Fruit fly (Drosophila melanogaster) whole organism, embryonic: ENCODE data around the gene Vm34Ca.

Experiments
- Atf-2 ChIP-seq: fragments of 200-800 bp; sonication (Bioruptor generic); optimal IDR thresholded peaks from 2 replicates; lab custom pipeline; 2016; ENCODE audit warnings: missing biosample characterization, missing genetic modification characterization
- Awh ChIP-seq: fragments of 200-800 bp; sonication (Bioruptor generic); IDR thresholded peaks from 2 replicates; pipeline ENCODE4, ENCODE4 v1.3.6; 2022; ENCODE audit warnings: missing biosample characterization, missing genetic modification characterization
- Bgb ChIP-seq: fragments of 200-800 bp; sonication (Bioruptor generic); IDR thresholded peaks from 2 replicates; pipeline ENCODE4 v1.3.6; 2022; ENCODE audit warnings: missing biosample characterization, missing genetic modification characterization; ENCODE audit not compliant: partially characterized antibody
- CG10366 ChIP-seq: fragments of 200-800 bp; sonication (Bioruptor generic); IDR thresholded peaks from 2 replicates; pipeline ENCODE4 v1.3.6; 2022; ENCODE audit warnings: missing biosample characterization, missing genetic modification characterization
- CG11696 ChIP-seq: fragments of 200-800 bp; sonication (Bioruptor generic); IDR thresholded peaks from 2 replicates; pipeline ENCODE4 v1.3.6; 2022; ENCODE audit warnings: missing biosample characterization, missing genetic modification characterization
- CG12155 ChIP-seq: fragments of 200-800 bp; sonication (Bioruptor generic); optimal IDR thresholded peaks from 3 replicates; lab custom pipeline; 2016; ENCODE audit warnings: missing biosample characterization, missing genetic modification characterization
- CG14441 ChIP-seq: fragments of 200-800 bp; sonication (Bioruptor generic); IDR thresholded peaks from 2 replicates; pipeline ENCODE4 v1.3.6; 2022; ENCODE audit warnings: missing biosample characterization, missing genetic modification characterization
- CG15514 ChIP-seq: fragments of 200-800 bp; sonication (Bioruptor generic); optimal IDR thresholded peaks from 3 replicates; lab custom pipeline; 2017; ENCODE audit warnings: missing biosample characterization, missing genetic modification characterization, mild to moderate bottlenecking, moderate library complexity, missing genetic modification reagents
- CG15696 ChIP-seq: fragments of 200-800 bp; sonication (Bioruptor generic); optimal IDR thresholded peaks from 2 replicates; lab custom pipeline; 2019; ENCODE audit warnings: missing biosample characterization, mild to moderate bottlenecking, missing genetic modification characterization, moderate library complexity
- CG17361 ChIP-seq: fragments of 200-800 bp; sonication (Bioruptor generic); IDR thresholded peaks from 3 replicates; pipeline ENCODE4 v1.3.6; 2022; ENCODE audit warnings: missing biosample characterization, missing genetic modification characterization
- CG31441 ChIP-seq: fragments of 200-800 bp; sonication (Bioruptor generic); IDR thresholded peaks from 2 replicates; pipeline ENCODE4 v1.3.6; 2022; ENCODE audit warnings: missing biosample characterization, missing genetic modification characterization
- CG3163 ChIP-seq: fragments of 200-800 bp; sonication (Bioruptor generic); optimal IDR thresholded peaks from 3 replicates; lab custom pipeline; 2016; ENCODE audit warnings: missing biosample characterization, missing genetic modification characterization
- CG34422 ChIP-seq: fragments of 200-800 bp; sonication (Bioruptor generic); IDR thresholded peaks from 3 replicates; pipeline ENCODE4 v1.3.6; 2022; ENCODE audit warnings: missing biosample characterization, missing genetic modification characterization
- CG4404 ChIP-seq: fragments of 200-800 bp; sonication (Bioruptor generic); IDR thresholded peaks from 2 replicates; pipeline ENCODE4 v1.3.6; 2022; ENCODE audit warnings: missing biosample characterization, missing genetic modification characterization
- CG4707 ChIP-seq: fragments of 200-800 bp; sonication (Bioruptor generic); optimal IDR thresholded peaks from 2 replicates; lab custom pipeline; 2018; ENCODE audit warnings: missing biosample characterization, mild to moderate bottlenecking, missing genetic modification characterization, moderate library complexity
- CG6175 ChIP-seq: fragments of 200-800 bp; sonication (Bioruptor generic); IDR thresholded peaks from 3 replicates; pipeline ENCODE4 v1.3.6; 2022; ENCODE audit warnings: missing biosample characterization, missing genetic modification characterization
- CG6272 ChIP-seq: fragments of 200-800 bp; sonication (Bioruptor generic); IDR thresholded peaks from 2 replicates; pipeline ENCODE4 v1.3.6; 2022; ENCODE audit warnings: missing biosample characterization, missing genetic modification characterization
- CG6683 ChIP-seq: fragments of 200-800 bp; sonication (Bioruptor generic); optimal IDR thresholded peaks from 2 replicates; lab custom pipeline; 2017; ENCODE audit warnings: missing biosample characterization, mild to moderate bottlenecking, missing genetic modification characterization, missing genetic modification reagents
- CG6765 ChIP-seq: fragments of 200-800 bp; sonication (Bioruptor generic); optimal IDR thresholded peaks from 3 replicates; lab custom pipeline; 2017; ENCODE audit warnings: missing biosample characterization, mild to moderate bottlenecking, missing genetic modification characterization
- CG8388 ChIP-seq: fragments of 200-800 bp; sonication (Bioruptor generic); optimal IDR thresholded peaks from 2 replicates; lab custom pipeline; 2019; ENCODE audit warnings: missing biosample characterization, mild to moderate bottlenecking, missing genetic modification characterization, moderate library complexity
- CG9727 ChIP-seq: fragments of 200-800 bp; sonication (Bioruptor generic); optimal IDR thresholded peaks from 3 replicates; lab custom pipeline; 2017; ENCODE audit warnings: missing biosample characterization, mild to moderate bottlenecking, missing genetic modification characterization
- CHES-1-like ChIP-seq: fragments of 200-800 bp; sonication (Bioruptor generic); optimal IDR thresholded peaks from 2 replicates; lab custom pipeline; 2016; ENCODE audit warnings: missing biosample characterization, missing genetic modification characterization
- Hmr ChIP-seq: fragments of 200-800 bp; sonication (Bioruptor generic); optimal IDR thresholded peaks from 3 replicates; lab custom pipeline; 2017; ENCODE audit warnings: mild to moderate bottlenecking, missing biosample characterization, missing genetic modification reagents, missing genetic modification characterization
- Hr78 ChIP-seq, 2 experiments: fragments of 200-800 bp in 1 of 2; fragments of >200 bp in 1 of 2; sonication (Bioruptor generic) in 1 of 2; optimal IDR thresholded peaks; 2 replicates each; lab custom pipeline; 2017 to 2019; ENCODE audit warnings: missing biosample characterization in 2 of 2, missing genetic modification characterization in 2 of 2, mild to moderate bottlenecking in 1 of 2, moderate library complexity in 1 of 2
- Lpt ChIP-seq: fragments of >200 bp; optimal IDR thresholded peaks from 2 replicates; lab custom pipeline; 2018; ENCODE audit warnings: missing biosample characterization, missing genetic modification characterization
- MTF-1 ChIP-seq: fragments of 200-800 bp; sonication (Bioruptor generic); optimal IDR thresholded peaks from 2 replicates; lab custom pipeline; 2018; ENCODE audit warnings: missing biosample characterization, mild to moderate bottlenecking, missing genetic modification characterization, borderline replicate concordance
- Oaz ChIP-seq: fragments of 200-800 bp; sonication (Bioruptor generic); IDR thresholded peaks from 2 replicates; pipeline ENCODE4 v1.3.6; 2022; ENCODE audit warnings: missing biosample characterization, missing genetic modification characterization
- Optix ChIP-seq: fragments of 200-800 bp; sonication (Bioruptor generic); IDR thresholded peaks from 3 replicates; pipeline ENCODE4 v1.3.6; 2022; ENCODE audit warnings: missing biosample characterization, missing genetic modification characterization
- Stat92E ChIP-seq, 3 experiments: fragments of >200 bp in 2 of 3; fragments of 200-800 bp in 1 of 3; sonication (Bioruptor generic) in 1 of 3; optimal IDR thresholded peaks; 2 replicates each; lab custom pipeline; 2017 to 2019; ENCODE audit warnings: missing biosample characterization in 3 of 3, missing genetic modification characterization in 3 of 3, mild to moderate bottlenecking in 1 of 3, moderate library complexity in 1 of 3
- Vsx1 ChIP-seq: fragments of 200-800 bp; sonication (Bioruptor generic); optimal IDR thresholded peaks from 2 replicates; lab custom pipeline; 2017; ENCODE audit warnings: missing biosample characterization, mild to moderate bottlenecking, missing genetic modification characterization, missing genetic modification reagents
- bowl ChIP-seq: fragments of 200-800 bp; sonication (Bioruptor generic); IDR thresholded peaks from 2 replicates; pipeline ENCODE4 v1.3.6; 2022; ENCODE audit warnings: missing biosample characterization, missing genetic modification characterization
- br ChIP-seq: fragments of >200 bp; optimal IDR thresholded peaks from 2 replicates; lab custom pipeline; 2017
- cad ChIP-seq: fragments of >200 bp; optimal IDR thresholded peaks from 2 replicates; lab custom pipeline; 2017; ENCODE audit warnings: missing biosample characterization, missing genetic modification characterization
- danr ChIP-seq: fragments of 200-800 bp; sonication (Bioruptor generic); IDR thresholded peaks from 2 replicates; pipeline ENCODE4 v1.3.6; 2022; ENCODE audit warnings: missing biosample characterization, missing genetic modification characterization
- dmrt99B ChIP-seq: fragments of 200-800 bp; sonication (Bioruptor generic); optimal IDR thresholded peaks from 2 replicates; lab custom pipeline; 2018; ENCODE audit warnings: missing biosample characterization, mild to moderate bottlenecking, missing genetic modification characterization, moderate library complexity
- esg ChIP-seq: fragments of 200-800 bp; sonication (Bioruptor generic); conservative IDR thresholded peaks from 2 replicates; pipeline ENCODE4 v1.3.6; 2022; ENCODE audit warnings: missing biosample characterization, missing genetic modification characterization
- fd64A ChIP-seq: fragments of 200-800 bp; sonication (Bioruptor generic); optimal IDR thresholded peaks from 3 replicates; lab custom pipeline; 2018; ENCODE audit warnings: missing biosample characterization, mild to moderate bottlenecking, missing genetic modification characterization
- ind ChIP-seq: fragments of 200-800 bp; sonication (Bioruptor generic); optimal IDR thresholded peaks from 3 replicates; lab custom pipeline; 2016; ENCODE audit warnings: missing biosample characterization, missing genetic modification characterization
- jing ChIP-seq: fragments of 200-800 bp; sonication (Bioruptor generic); optimal IDR thresholded peaks from 2 replicates; lab custom pipeline; 2018; ENCODE audit warnings: missing biosample characterization, mild to moderate bottlenecking, missing genetic modification characterization
- oc ChIP-seq: fragments of 200-800 bp; sonication (Bioruptor generic); optimal IDR thresholded peaks from 2 replicates; lab custom pipeline; 2018; ENCODE audit warnings: missing biosample characterization, mild to moderate bottlenecking, missing genetic modification characterization, moderate library complexity
- pita ChIP-seq: fragments of 200-800 bp; sonication (Bioruptor generic); optimal IDR thresholded peaks from 2 replicates; lab custom pipeline; 2017; ENCODE audit warnings: missing biosample characterization, mild to moderate bottlenecking, missing genetic modification characterization
- pnt ChIP-seq: fragments of 200-800 bp; sonication (Bioruptor generic); optimal IDR thresholded peaks from 3 replicates; lab custom pipeline; 2016; ENCODE audit warnings: missing biosample characterization, missing genetic modification characterization
- pros ChIP-seq: fragments of 200-800 bp; sonication (Bioruptor generic); optimal IDR thresholded peaks from 3 replicates; lab custom pipeline; 2019; ENCODE audit warnings: missing biosample characterization, mild to moderate bottlenecking, missing genetic modification characterization, moderate library complexity
- salm ChIP-seq: fragments of 200-800 bp; sonication (Bioruptor generic); optimal IDR thresholded peaks from 2 replicates; lab custom pipeline; 2018; ENCODE audit warnings: missing biosample characterization, mild to moderate bottlenecking, missing genetic modification characterization
- scrt ChIP-seq: fragments of 200-800 bp; sonication (Bioruptor generic); optimal IDR thresholded peaks from 2 replicates; lab custom pipeline; 2018; ENCODE audit warnings: missing biosample characterization, mild to moderate bottlenecking, missing genetic modification characterization, moderate library complexity
- slp2 ChIP-seq: fragments of 200-800 bp; sonication (Bioruptor generic); optimal IDR thresholded peaks from 2 replicates; lab custom pipeline; 2016; ENCODE audit warnings: missing biosample characterization, missing genetic modification characterization
- sqz ChIP-seq: fragments of 200-800 bp; sonication (Bioruptor generic); optimal IDR thresholded peaks from 3 replicates; lab custom pipeline; 2018; ENCODE audit warnings: missing biosample characterization, mild to moderate bottlenecking, missing genetic modification characterization
- tna ChIP-seq: fragments of 200-800 bp; sonication (Bioruptor generic); IDR thresholded peaks from 2 replicates; pipeline ENCODE4 v1.3.6; 2022; ENCODE audit warnings: missing biosample characterization, missing genetic modification characterization; ENCODE audit not compliant: partially characterized antibody
- zen ChIP-seq: fragments of 200-800 bp; sonication (Bioruptor generic); optimal IDR thresholded peaks from 3 replicates; lab custom pipeline; 2018; ENCODE audit warnings: missing biosample characterization, mild to moderate bottlenecking, missing genetic modification characterization, moderate library complexity
- zfh1 ChIP-seq: fragments of 200-800 bp; sonication (Bioruptor generic); IDR thresholded peaks from 3 replicates; pipeline ENCODE4 v1.3.6; 2022; ENCODE audit warnings: missing biosample characterization, missing genetic modification characterization

Gene Vm34Ca

DNA sequence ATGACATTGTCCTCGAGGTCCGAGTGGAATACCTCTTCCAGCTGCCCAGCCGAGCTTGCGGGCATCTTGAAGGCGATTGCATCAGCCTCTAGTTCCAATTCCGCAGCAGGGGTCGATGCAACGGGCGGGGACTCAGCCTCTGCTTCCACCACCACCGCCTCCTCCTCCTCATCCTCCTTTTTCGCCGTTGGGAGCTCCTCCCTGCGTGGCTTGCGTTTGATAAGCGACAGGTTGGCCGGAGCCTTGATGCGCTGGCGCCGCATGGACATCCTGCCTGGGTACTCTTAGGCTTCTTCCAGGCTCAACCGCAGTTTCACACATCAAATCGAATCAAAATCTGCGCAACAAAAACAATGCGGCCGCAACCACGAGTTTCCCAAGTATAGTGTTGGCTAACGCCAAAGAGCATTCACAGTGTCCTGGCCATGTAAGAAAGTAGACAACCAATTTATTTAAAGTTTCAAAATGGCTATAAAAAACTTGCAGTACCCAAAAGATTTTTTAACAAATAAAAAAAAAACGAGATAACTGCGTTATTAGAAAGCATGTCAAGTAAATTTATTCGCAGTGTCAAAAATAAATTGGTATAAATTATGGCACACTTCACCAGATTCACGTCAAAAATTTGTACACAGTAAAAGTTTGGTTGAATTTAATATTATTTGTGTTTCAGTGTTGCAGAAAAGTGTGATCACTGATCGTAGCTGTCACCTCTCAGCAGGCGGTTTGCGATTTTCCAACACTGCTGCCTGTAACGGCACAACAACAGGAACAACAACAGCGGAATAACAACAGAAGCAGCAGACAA lies 37.8 kb downstream of the Vm34Ca start, which contains the start of the genes Bdp1 and CG6565 (continued):
- TF ChIP-seq CG12155 (GFP tag; lab: Kevin White, UChicago) (peak; percentile 97), tna (GFP tag; lab: Robert Waterston, UW) (no peak), zfh1 (GFP tag; lab: Robert Waterston, UW) (peak; percentile 94), CG17361 (GFP tag; lab: Robert Waterston, UW) (peak; percentile 99), CG4707 (peak; percentile 46), CG6683 (GFP tag; lab: Kevin White, UChicago) (peak; percentile 86), Optix (GFP tag; lab: Robert Waterston, UW) (peak; percentile 89), zen (tag; lab: Kevin White, UChicago) (peak; percentile 96), esg (peak; percentile 97), CG15696 (tag; lab: Kevin White, UChicago) (peak; percentile 97), CG11696 (GFP tag; lab: Robert Waterston, UW) (peak; percentile 57), br (lab: Kevin White, UChicago) (no peak), CG10366 (GFP tag; lab: Robert Waterston, UW) (peak; percentile 94), Vsx1 (GFP tag; lab: Kevin White, UChicago) (peak; percentile 87), CG15514 (GFP tag; lab: Kevin White, UChicago) (peak; percentile 89), slp2 (GFP tag; lab: Kevin White, UChicago) (peak; percentile 99), pita (GFP tag; lab: Kevin White, UChicago) (no peak), fd64A (GFP tag; lab: Kevin White, UChicago) (peak; percentile 70), CG31441 (peak; percentile 98), Atf-2 (GFP tag; lab: Kevin White, UChicago) (peak; percentile 99), CG6765 (GFP tag; lab: Kevin White, UChicago) (peak; percentile 85), CG34422 (GFP tag; lab: Robert Waterston, UW) (peak; percentile 96), CG3163 (GFP tag; lab: Kevin White, UChicago) (peak; percentile 91), jing (peak; percentile 96), MTF-1 (peak; percentile 59), salm (tag; lab: Kevin White, UChicago) (peak; percentile 88), Hr78 (GFP tag; optimal IDR thresholded peaks at IDR 0.05; lab: Kevin White, UChicago) (no peak), CG6175 (peak; percentile 91), Bgb (GFP tag; lab: Robert Waterston, UW) (0 out of 2 replicates have a peak, but pooled peaks have one; percentile 19), Hmr (peak; percentile 97), CHES-1-like (peak; percentile 98), CG4404 (GFP tag; lab: Robert Waterston, UW) (peak; percentile 98), pros (GFP tag; lab: Kevin White, UChicago) (peak; percentile 45), oc (tag; lab: Kevin White, UChicago) (peak; percentile 86)
- TF ChIP-seq, all 482 proteins: peak for 434

DNA sequence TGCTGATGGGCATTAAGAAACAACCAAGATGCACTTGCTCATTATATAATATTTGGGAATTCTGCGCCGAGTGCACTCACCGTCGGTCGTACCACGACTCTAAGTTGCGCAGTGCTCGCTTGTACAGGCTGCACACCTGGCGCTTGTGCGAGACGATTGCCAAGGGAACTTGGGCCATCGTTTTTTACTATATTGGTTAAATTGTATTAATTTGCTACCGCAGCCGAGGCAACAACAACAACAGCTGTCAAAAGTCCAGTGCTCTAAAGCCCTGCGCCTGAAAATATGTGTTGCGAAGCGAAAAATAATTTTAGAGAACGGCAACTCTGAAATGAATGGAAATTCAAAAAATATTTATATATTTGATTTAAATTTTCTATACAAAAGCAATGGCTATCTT lies 40.7 kb downstream of the Vm34Ca start, which contains the start of gene ND-B22:
ND-B22 (minus strand) TSS at position 349 of the 400 bp plus-strand sequence.
- TF ChIP-seq pnt (GFP tag; lab: Kevin White, UChicago) (no peak), Stat92E (GFP tag; optimal IDR thresholded peaks at IDR 0.05; lab: Kevin White, UChicago) (no peak), CG9727 (GFP tag; lab: Kevin White, UChicago) (no peak), Oaz (GFP tag; lab: Robert Waterston, UW) (no peak), Lpt (no peak), CG14441 (GFP tag; lab: Robert Waterston, UW) (no peak), dmrt99B (tag; lab: Kevin White, UChicago) (no peak), sqz (GFP tag; lab: Kevin White, UChicago) (no peak), cad (GFP tag; lab: Kevin White, UChicago) (no peak), CG8388 (GFP tag; lab: Kevin White, UChicago) (no peak), CG6272 (no peak), danr (GFP tag; lab: Robert Waterston, UW) (no peak), ind (GFP tag; lab: Kevin White, UChicago) (peak; percentile 46), bowl (GFP tag; lab: Robert Waterston, UW) (no peak), scrt (GFP tag; lab: Kevin White, UChicago) (peak; percentile 24), Awh (GFP tag; lab: Robert Waterston, UW) (no peak)
